Worm (Caenorhabditis elegans) whole organism, L3 larva: Measurements from ENCODE around the gene zyg-9.

ENCODE experiments used
- R02D3.7 ChIP-seq: fragments of 150-350 bp; optimal IDR thresholded peaks from 2 replicates; lab custom pipeline; 2014; ENCODE audit warnings: missing biosample characterization, missing genetic modification characterization
- aly-2 ChIP-seq: fragments of 150-350 bp; optimal IDR thresholded peaks from 2 replicates; lab custom pipeline; 2014; ENCODE audit warnings: missing biosample characterization, missing genetic modification characterization
- ama-1 ChIP-seq: fragments of 150-350 bp; optimal IDR thresholded peaks from 2 replicates; lab custom pipeline; 2018
- ceh-16 ChIP-seq: sonication (generic microtip); optimal IDR thresholded peaks from 2 replicates; lab custom pipeline; 2017; ENCODE audit warnings: missing biosample characterization, missing genetic modification characterization
- ceh-28 ChIP-seq: fragments of 150-350 bp; optimal IDR thresholded peaks from 2 replicates; lab custom pipeline; 2014; ENCODE audit warnings: missing biosample characterization, missing genetic modification reagents, missing genetic modification characterization
- ceh-82 ChIP-seq: fragments of 150-350 bp; optimal IDR thresholded peaks from 2 replicates; lab custom pipeline; 2014; ENCODE audit warnings: missing biosample characterization, missing genetic modification characterization
- ceh-9 ChIP-seq: sonication (generic microtip); optimal IDR thresholded peaks from 2 replicates; lab custom pipeline; 2018; ENCODE audit warnings: missing biosample characterization, missing genetic modification characterization
- daf-12 ChIP-seq: fragments of 150-350 bp; optimal IDR thresholded peaks from 2 replicates; lab custom pipeline; 2014; ENCODE audit warnings: missing biosample characterization, missing genetic modification reagents, missing genetic modification characterization
- egl-27 ChIP-seq: sonication (generic microtip); optimal IDR thresholded peaks from 4 replicates; lab custom pipeline; 2017; ENCODE audit warnings: missing biosample characterization, missing genetic modification reagents, missing genetic modification characterization
- elt-1 ChIP-seq: fragments of 150-350 bp; optimal IDR thresholded peaks from 2 replicates; lab custom pipeline; 2014; ENCODE audit warnings: missing biosample characterization, missing genetic modification characterization
- elt-2 ChIP-seq: sonication (generic microtip); optimal IDR thresholded peaks from 2 replicates; lab custom pipeline; 2016; ENCODE audit warnings: missing genetic modification reagents, mild to moderate bottlenecking, missing genetic modification characterization, missing compliant biosample characterization
- elt-3 ChIP-seq, 3 experiments: fragments of 150-350 bp in 1 of 3; sonication (generic microtip) in 2 of 3; optimal IDR thresholded peaks; 2 replicates in 2 of 3; 4 replicates in 1 of 3; lab custom pipeline; 2014 to 2017; ENCODE audit warnings: missing biosample characterization in 3 of 3, missing genetic modification characterization in 3 of 3
- fkh-10 ChIP-seq: sonication (generic microtip); optimal IDR thresholded peaks from 2 replicates; lab custom pipeline; 2017; ENCODE audit warnings: missing biosample characterization, missing genetic modification reagents, missing genetic modification characterization
- hmg-11 ChIP-seq: sonication (generic microtip); optimal IDR thresholded peaks from 2 replicates; lab custom pipeline; 2016; ENCODE audit warnings: missing genetic modification characterization, missing compliant biosample characterization
- jun-1 ChIP-seq: fragments of 150-350 bp; optimal IDR thresholded peaks from 2 replicates; lab custom pipeline; 2014; ENCODE audit warnings: missing biosample characterization, missing genetic modification reagents, missing genetic modification characterization
- lin-15B ChIP-seq: fragments of 150-350 bp; optimal IDR thresholded peaks from 2 replicates; lab custom pipeline; 2014; ENCODE audit warnings: missing biosample characterization, missing genetic modification characterization
- mdl-1 ChIP-seq: fragments of 150-350 bp; optimal IDR thresholded peaks from 2 replicates; lab custom pipeline; 2014; ENCODE audit warnings: missing biosample characterization, missing genetic modification characterization
- mml-1 ChIP-seq: fragments of 150-350 bp; sonication (generic microtip); optimal IDR thresholded peaks from 3 replicates; lab custom pipeline; 2014; ENCODE audit warnings: missing biosample characterization, missing genetic modification characterization
- nfya-1 ChIP-seq: sonication (generic microtip); optimal IDR thresholded peaks from 2 replicates; lab custom pipeline; 2017; ENCODE audit warnings: missing genetic modification characterization, mild to moderate bottlenecking, missing compliant biosample characterization, antibody characterized with exemption, moderate library complexity; ENCODE audit not compliant: insufficient read depth
- nhr-11 ChIP-seq: fragments of 150-350 bp; optimal IDR thresholded peaks from 2 replicates; lab custom pipeline; 2014; ENCODE audit warnings: missing biosample characterization, missing genetic modification characterization
- nhr-23 ChIP-seq: fragments of 150-350 bp; optimal IDR thresholded peaks from 2 replicates; lab custom pipeline; 2014; ENCODE audit warnings: missing biosample characterization, missing genetic modification reagents, missing genetic modification characterization
- nhr-237 ChIP-seq: fragments of 150-350 bp; optimal IDR thresholded peaks from 2 replicates; lab custom pipeline; 2014; ENCODE audit warnings: missing biosample characterization, missing genetic modification characterization
- nhr-25 ChIP-seq: sonication (generic microtip); optimal IDR thresholded peaks from 2 replicates; lab custom pipeline; 2017; ENCODE audit warnings: missing biosample characterization, missing genetic modification characterization
- nhr-28 ChIP-seq: fragments of 150-350 bp; optimal IDR thresholded peaks from 2 replicates; lab custom pipeline; 2014; ENCODE audit warnings: missing biosample characterization, missing genetic modification characterization
- nhr-43 ChIP-seq: sonication (generic microtip); optimal IDR thresholded peaks from 2 replicates; lab custom pipeline; 2016; ENCODE audit warnings: mild to moderate bottlenecking, missing genetic modification characterization, missing compliant biosample characterization; ENCODE audit not compliant: poor library complexity, severe bottlenecking
- nhr-67 ChIP-seq: fragments of 150-350 bp; optimal IDR thresholded peaks from 2 replicates; lab custom pipeline; 2014; ENCODE audit warnings: missing biosample characterization, missing genetic modification characterization
- nhr-76 ChIP-seq: fragments of 150-350 bp; sonication (generic microtip); optimal IDR thresholded peaks from 5 replicates; lab custom pipeline; 2014; ENCODE audit warnings: missing biosample characterization, missing genetic modification characterization
- pha-4 ChIP-seq: fragments of 150-350 bp; optimal IDR thresholded peaks from 2 replicates; lab custom pipeline; 2014; ENCODE audit warnings: missing biosample characterization, missing genetic modification reagents, missing genetic modification characterization
- pqm-1 ChIP-seq: fragments of 150-350 bp; optimal IDR thresholded peaks from 2 replicates; lab custom pipeline; 2017; ENCODE audit warnings: missing biosample characterization, missing genetic modification characterization, inconsistent platforms
- snpc-4 ChIP-seq: fragments of 150-350 bp; optimal IDR thresholded peaks from 2 replicates; lab custom pipeline; 2014; ENCODE audit warnings: missing biosample characterization, missing genetic modification characterization
- tbx-2 ChIP-seq: sonication (generic microtip); optimal IDR thresholded peaks from 2 replicates; lab custom pipeline; 2016; ENCODE audit warnings: mild to moderate bottlenecking, missing genetic modification characterization, missing compliant biosample characterization
- unc-39 ChIP-seq: sonication (generic microtip); optimal IDR thresholded peaks from 4 replicates; lab custom pipeline; 2017; ENCODE audit warnings: missing biosample characterization, missing genetic modification characterization
- unc-62 ChIP-seq: fragments of 150-350 bp; sonication (generic microtip); optimal IDR thresholded peaks from 4 replicates; lab custom pipeline; 2014; ENCODE audit warnings: missing biosample characterization, missing genetic modification reagents, missing genetic modification characterization
- ztf-11 ChIP-seq: fragments of 150-350 bp; optimal IDR thresholded peaks from 2 replicates; lab custom pipeline; 2014; ENCODE audit warnings: missing biosample characterization, missing genetic modification characterization
- ztf-4 ChIP-seq: fragments of 150-350 bp; optimal IDR thresholded peaks from 2 replicates; lab custom pipeline; 2014; ENCODE audit warnings: missing biosample characterization, missing genetic modification characterization

The zyg-9 gene

ce11 chrII:8420775-8421388 is 36.7 kb upstream of the zyg-9 start:
- TF ChIP-seq ama-1 (lab: Kevin White, UChicago) (no peak), nhr-43 (tag; lab: Kevin White, UChicago) (no peak), unc-62 (GFP tag; lab: Kevin White, UChicago) (no peak), elt-1 (peak; percentile 89), nhr-28 (no peak), ztf-4 (tag; lab: Kevin White, UChicago) (peak; percentile 43), hmg-11 (tag; lab: Kevin White, UChicago) (no peak), nfya-1 (no peak), elt-2 (tag; lab: Kevin White, UChicago) (no peak), mml-1 (tag; lab: Kevin White, UChicago) (no peak), nhr-237 (no peak), mdl-1 (no peak)

DNA sequence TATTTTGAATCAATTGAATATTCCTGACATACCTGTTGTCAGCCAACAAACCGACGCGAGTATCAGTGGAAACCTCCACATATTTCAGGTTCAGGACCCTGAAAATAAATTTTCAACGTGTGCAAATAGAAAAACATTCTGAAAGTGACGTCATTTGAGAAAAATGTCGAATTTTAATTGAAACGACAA is 29.0 kb upstream of the zyg-9 start, which contains the start of gene F14E5.2:
Gene F14E5.2, minus strand, starts transcription at position 101 of the 189 bp plus-strand sequence.
- TF ChIP-seq ztf-11 (tag; lab: Kevin White, UChicago) (no peak), ceh-9 (tag; lab: Kevin White, UChicago) (no peak), elt-1 (no peak), nhr-76 (tag; lab: Kevin White, UChicago) (no peak), aly-2 (tag; lab: Kevin White, UChicago) (no peak), fkh-10 (GFP tag; lab: Kevin White, UChicago) (no peak), unc-62 (GFP tag; lab: Kevin White, UChicago) (no peak), snpc-4 (tag; lab: Kevin White, UChicago) (no peak), nhr-67 (no peak), elt-3 (tag; optimal IDR thresholded peaks at IDR 0.05; lab: Kevin White, UChicago) (no peak), nfya-1 (no peak), ceh-82 (tag; lab: Kevin White, UChicago) (no peak), pha-4 (tag; lab: Kevin White, UChicago) (no peak), egl-27 (tag; lab: Kevin White, UChicago) (no peak)

ce11 chrII:8428947-8429919 is 28.4 kb upstream of the zyg-9 start:
- TF ChIP-seq nhr-25 (peak; percentile 39), nfya-1 (peak; percentile 32), nhr-23 (tag; lab: Kevin White, UChicago) (peak; percentile 53), pha-4 (tag; lab: Kevin White, UChicago) (peak; percentile 38), nhr-11 (tag; lab: Kevin White, UChicago) (no peak)
- TF ChIP-seq, all 47 proteins: peak for 4

ce11 chrII:8431954-8432353 is 25.7 kb upstream of the zyg-9 start, which contains the start of gene acp-2:
Gene acp-2, minus strand, starts transcription at chrII:8432054.
- TF ChIP-seq R02D3.7 (tag; lab: Kevin White, UChicago) (no peak), nhr-43 (tag; lab: Kevin White, UChicago) (no peak), nhr-23 (tag; lab: Kevin White, UChicago) (no peak), jun-1 (tag; lab: Kevin White, UChicago) (no peak), ama-1 (lab: Kevin White, UChicago) (no peak), elt-2 (tag; lab: Kevin White, UChicago) (no peak), pqm-1 (tag; lab: Kevin White, UChicago) (no peak), lin-15B (tag; lab: Kevin White, UChicago) (no peak), mml-1 (tag; lab: Kevin White, UChicago) (no peak), ceh-16 (tag; lab: Kevin White, UChicago) (no peak), daf-12 (tag; lab: Kevin White, UChicago) (no peak), nhr-25 (no peak), tbx-2 (tag; lab: Kevin White, UChicago) (no peak), egl-27 (tag; lab: Kevin White, UChicago) (no peak), ceh-28 (tag; lab: Kevin White, UChicago) (no peak), unc-39 (tag; lab: Kevin White, UChicago) (no peak)
